Worm (Caenorhabditis elegans) whole organism, young adult: ENCODE data around the gene moma-1.

Source experiments
- B0019.2 ChIP-seq: fragments of 200-800 bp; sonication (Bioruptor generic); conservative IDR thresholded peaks from 2 replicates; pipeline ENCODE4 v1.3.6; 2022; ENCODE audit warnings: missing genetic modification reagents, missing genetic modification characterization, missing compliant biosample characterization
- B0261.1 ChIP-seq: sonication (generic microtip); optimal IDR thresholded peaks from 2 replicates; lab custom pipeline; 2016; ENCODE audit warnings: mild to moderate bottlenecking, missing genetic modification characterization, moderate library complexity, missing compliant biosample characterization
- C06A6.2 ChIP-seq: fragments of 200-800 bp; sonication (Bioruptor generic); conservative IDR thresholded peaks from 2 replicates; pipeline ENCODE4 v1.3.6; 2022; ENCODE audit warnings: missing genetic modification characterization, missing compliant biosample characterization
- D2030.7 ChIP-seq: fragments of 200-800 bp; sonication (Bioruptor generic); IDR thresholded peaks from 2 replicates; pipeline ENCODE4 v1.3.6; 2022; ENCODE audit warnings: missing genetic modification reagents, missing genetic modification characterization, missing compliant biosample characterization
- F39B2.1 ChIP-seq: fragments of 200-800 bp; sonication (Bioruptor generic); IDR thresholded peaks from 2 replicates; pipeline ENCODE4 v1.3.6; 2022; ENCODE audit warnings: missing genetic modification reagents, missing genetic modification characterization, missing compliant biosample characterization
- F57A8.1 ChIP-seq: fragments of 200-800 bp; sonication (Bioruptor generic); optimal IDR thresholded peaks from 2 replicates; lab custom pipeline; 2018; ENCODE audit warnings: mild to moderate bottlenecking, missing genetic modification characterization, moderate library complexity, missing compliant biosample characterization
- Y79H2A.3 ChIP-seq: fragments of 200-800 bp; sonication (Bioruptor generic); conservative IDR thresholded peaks from 2 replicates; pipeline ENCODE4 v1.3.6; 2022; ENCODE audit warnings: missing genetic modification reagents, missing genetic modification characterization, missing compliant biosample characterization
- ZK185.1 ChIP-seq: sonication (generic microtip); optimal IDR thresholded peaks from 2 replicates; lab custom pipeline; 2016; ENCODE audit warnings: mild to moderate bottlenecking, missing genetic modification characterization, missing compliant biosample characterization; ENCODE audit not compliant: poor library complexity, severe bottlenecking
- aptf-2 ChIP-seq: fragments of 200-800 bp; sonication (Bioruptor generic); conservative IDR thresholded peaks from 2 replicates; pipeline ENCODE4 v1.3.6; 2022; ENCODE audit warnings: missing genetic modification reagents, missing genetic modification characterization, missing compliant biosample characterization
- atf-7 ChIP-seq: sonication (generic microtip); optimal IDR thresholded peaks from 2 replicates; lab custom pipeline; 2017; ENCODE audit warnings: mild to moderate bottlenecking, missing genetic modification characterization, missing compliant biosample characterization
- attf-6 ChIP-seq: fragments of 200-800 bp; sonication (Bioruptor generic); IDR thresholded peaks from 2 replicates; pipeline ENCODE4 v1.3.6; 2022; ENCODE audit warnings: missing genetic modification reagents, missing genetic modification characterization, missing compliant biosample characterization
- ccch-3 ChIP-seq: fragments of 200-800 bp; sonication (Bioruptor generic); optimal IDR thresholded peaks from 2 replicates; lab custom pipeline; 2018; ENCODE audit warnings: mild to moderate bottlenecking, missing genetic modification characterization, missing compliant biosample characterization
- ceh-27 ChIP-seq: fragments of 200-800 bp; sonication (Bioruptor generic); optimal IDR thresholded peaks from 2 replicates; lab custom pipeline; 2018; ENCODE audit warnings: mild to moderate bottlenecking, missing genetic modification characterization, moderate library complexity, missing compliant biosample characterization
- chd-7 ChIP-seq: sonication (generic microtip); optimal IDR thresholded peaks from 2 replicates; lab custom pipeline; 2016; ENCODE audit warnings: mild to moderate bottlenecking, missing genetic modification characterization, moderate library complexity, missing compliant biosample characterization
- die-1 ChIP-seq: sonication (generic microtip); optimal IDR thresholded peaks from 2 replicates; lab custom pipeline; 2016; ENCODE audit warnings: missing genotype, mild to moderate bottlenecking, missing genetic modification characterization, missing compliant biosample characterization
- efl-1 ChIP-seq: fragments of 150-350 bp; optimal IDR thresholded peaks from 2 replicates; lab custom pipeline; 2014; ENCODE audit warnings: missing biosample characterization, missing genetic modification reagents, missing genetic modification characterization
- egrh-3 ChIP-seq: fragments of 200-800 bp; sonication (Bioruptor generic); IDR thresholded peaks from 2 replicates; pipeline ENCODE4 v1.3.6; 2022; ENCODE audit warnings: missing genetic modification reagents, missing genetic modification characterization, missing compliant biosample characterization
- ekl-4 ChIP-seq: fragments of 200-800 bp; sonication (Bioruptor generic); IDR thresholded peaks from 2 replicates; pipeline ENCODE4 v1.3.6; 2022; ENCODE audit warnings: missing genetic modification reagents, missing genetic modification characterization, missing compliant biosample characterization
- hlh-26 ChIP-seq: fragments of 200-800 bp; sonication (Bioruptor generic); conservative IDR thresholded peaks from 2 replicates; pipeline ENCODE4 v1.3.6; 2022; ENCODE audit warnings: missing genetic modification reagents, missing genetic modification characterization, missing compliant biosample characterization
- hmg-1.2 ChIP-seq: fragments of 200-800 bp; sonication (Bioruptor generic); IDR thresholded peaks from 2 replicates; pipeline ENCODE4 v1.3.6; 2022; ENCODE audit warnings: missing genetic modification reagents, missing genetic modification characterization, missing compliant biosample characterization
- hmg-20 ChIP-seq: fragments of 200-800 bp; sonication (Bioruptor generic); IDR thresholded peaks from 2 replicates; pipeline ENCODE4 v1.3.6; 2022; ENCODE audit warnings: missing genetic modification reagents, missing genetic modification characterization, missing compliant biosample characterization
- lin-26 ChIP-seq: fragments of 200-800 bp; sonication (Bioruptor generic); IDR thresholded peaks from 2 replicates; pipeline ENCODE4 v1.3.6; 2022; ENCODE audit warnings: missing genetic modification reagents, missing genetic modification characterization, missing compliant biosample characterization
- madf-10 ChIP-seq: sonication (generic microtip); optimal IDR thresholded peaks from 2 replicates; lab custom pipeline; 2016; ENCODE audit warnings: mild to moderate bottlenecking, missing genetic modification characterization, missing compliant biosample characterization
- madf-3 ChIP-seq: fragments of 200-800 bp; sonication (Bioruptor generic); IDR thresholded peaks from 2 replicates; pipeline ENCODE4 v1.3.6; 2022; ENCODE audit warnings: missing genetic modification reagents, missing genetic modification characterization, missing compliant biosample characterization
- mel-28 ChIP-seq: sonication (generic microtip); optimal IDR thresholded peaks from 2 replicates; lab custom pipeline; 2016; ENCODE audit warnings: borderline replicate concordance, mild to moderate bottlenecking, missing genetic modification characterization, missing compliant biosample characterization
- mes-4 ChIP-seq: sonication (generic microtip); optimal IDR thresholded peaks from 2 replicates; lab custom pipeline; 2016; ENCODE audit warnings: missing genotype, missing genetic modification characterization, missing compliant biosample characterization
- nfya-1 ChIP-seq: sonication (generic microtip); optimal IDR thresholded peaks from 2 replicates; lab custom pipeline; 2017; ENCODE audit warnings: antibody characterized with exemption, missing compliant biosample characterization, missing genetic modification characterization, borderline replicate concordance; ENCODE audit not compliant: insufficient read depth
- nhr-27 ChIP-seq: fragments of 200-800 bp; sonication (Bioruptor generic); optimal IDR thresholded peaks from 2 replicates; lab custom pipeline; 2018; ENCODE audit warnings: mild to moderate bottlenecking, missing genetic modification characterization, moderate library complexity, missing compliant biosample characterization
- repo-1 ChIP-seq: sonication (generic microtip); optimal IDR thresholded peaks from 2 replicates; lab custom pipeline; 2017; ENCODE audit warnings: mild to moderate bottlenecking, missing genetic modification characterization, missing compliant biosample characterization
- sea-2 ChIP-seq: fragments of 200-800 bp; sonication (Bioruptor generic); IDR thresholded peaks from 2 replicates; pipeline ENCODE4 v1.3.6; 2022; ENCODE audit warnings: missing genetic modification characterization, missing compliant biosample characterization
- sptf-2 ChIP-seq: fragments of 200-800 bp; sonication (Bioruptor generic); optimal IDR thresholded peaks from 2 replicates; lab custom pipeline; 2018; ENCODE audit warnings: mild to moderate bottlenecking, missing genetic modification characterization, missing compliant biosample characterization
- tbp1 ChIP-seq: fragments of 200-800 bp; sonication (Bioruptor generic); optimal IDR thresholded peaks from 2 replicates; lab custom pipeline; 2018; ENCODE audit warnings: mild to moderate bottlenecking, missing genetic modification characterization, missing compliant biosample characterization
- unc-62 ChIP-seq: fragments of 150-350 bp; optimal IDR thresholded peaks from 2 replicates; lab custom pipeline; 2014; ENCODE audit warnings: missing biosample characterization, missing genetic modification reagents, missing genetic modification characterization
- zfh-2 ChIP-seq: fragments of 200-800 bp; sonication (Bioruptor generic); conservative IDR thresholded peaks from 2 replicates; pipeline ENCODE4 v1.3.6; 2022; ENCODE audit warnings: missing genetic modification reagents, missing genetic modification characterization, missing compliant biosample characterization
- ztf-26 ChIP-seq: sonication (generic microtip); optimal IDR thresholded peaks from 2 replicates; lab custom pipeline; 2017; ENCODE audit warnings: missing genetic modification characterization, missing compliant biosample characterization
- ztf-6 ChIP-seq: fragments of 200-800 bp; sonication (Bioruptor generic); IDR thresholded peaks from 2 replicates; pipeline ENCODE4 v1.3.6; 2022; ENCODE audit warnings: missing genetic modification reagents, missing genetic modification characterization, missing compliant biosample characterization

moma-1 gene

DNA sequence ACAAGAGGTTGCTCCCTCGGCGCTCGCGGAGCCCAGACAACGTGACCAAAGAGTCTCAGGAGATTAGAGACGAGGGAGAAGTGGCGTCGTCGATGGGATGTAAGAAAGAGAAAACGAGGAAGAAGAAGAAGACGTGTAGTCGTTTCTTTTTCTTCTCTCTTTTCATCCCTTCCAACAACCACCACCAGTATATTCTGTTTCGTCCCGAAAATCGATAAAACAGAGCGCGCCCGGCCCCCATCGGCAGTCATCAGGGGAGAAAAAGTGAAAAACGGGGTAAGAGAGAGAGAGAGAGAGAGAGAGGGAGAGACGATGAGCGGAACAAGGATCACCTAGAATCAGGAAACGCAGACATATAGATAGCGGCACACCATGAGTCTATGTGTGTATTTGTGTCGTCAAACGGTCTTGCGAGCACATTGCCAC, 35.7 kb upstream of the moma-1 start (continued):
- peak; percentile 57; the same call in 1 of the 2 replicates for TF ChIP-seq ekl-4 (GFP tag; lab: Robert Waterston, UW)
- TF ChIP-seq B0019.2 (GFP tag; lab: Robert Waterston, UW), result no peak
- peak; percentile 74; the same call in 1 of the 2 replicates for TF ChIP-seq lin-26 (GFP tag; lab: Robert Waterston, UW)
- peak; percentile 80 for TF ChIP-seq ceh-27 (GFP tag; lab: Kevin White, UChicago)
- no peak for TF ChIP-seq mel-28 (tag; lab: Kevin White, UChicago)
- TF ChIP-seq hmg-1.2 (GFP tag; lab: Robert Waterston, UW), result peak; percentile 88
- TF ChIP-seq efl-1 (GFP tag; lab: Kevin White, UChicago), result no peak
- no peak for TF ChIP-seq C06A6.2
- no peak for TF ChIP-seq F39B2.1 (GFP tag; lab: Robert Waterston, UW)
- TF ChIP-seq sptf-2 (GFP tag; lab: Kevin White, UChicago), result no peak
- TF ChIP-seq hlh-26 (GFP tag; lab: Robert Waterston, UW), result no peak
- no peak for TF ChIP-seq ztf-6 (GFP tag; lab: Robert Waterston, UW)
- peak; percentile 45 for TF ChIP-seq chd-7 (tag; lab: Kevin White, UChicago)
- peak; percentile 93 for TF ChIP-seq zfh-2 (GFP tag; lab: Robert Waterston, UW)
- TF ChIP-seq nfya-1, result no peak
- no peak for TF ChIP-seq D2030.7

DNA sequence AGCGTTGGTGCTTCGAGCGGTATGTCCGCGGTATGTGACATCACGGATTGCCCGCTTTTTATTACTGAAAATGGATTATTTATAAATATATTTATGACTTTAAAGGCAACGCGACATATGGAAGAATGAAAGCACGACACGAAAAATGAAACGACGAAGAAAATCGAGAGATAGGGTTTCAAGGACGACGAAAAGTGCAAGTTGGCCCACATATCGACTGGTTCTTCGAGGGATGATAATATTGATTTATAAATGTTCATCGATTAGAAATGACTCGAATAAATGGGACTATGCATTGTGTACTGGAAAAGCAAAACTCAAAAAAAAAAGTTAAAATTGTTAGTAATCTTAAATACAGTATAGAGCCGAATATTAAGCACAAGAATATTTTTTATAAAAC, 34.5 kb upstream of the moma-1 start, which contains the start of gene zer-1:
Gene zer-1, minus strand, starts transcription at position 68 of the 400 bp plus-strand sequence.
- TF ChIP-seq ztf-6 (GFP tag; lab: Robert Waterston, UW) (no peak), madf-10 (no peak), madf-3 (GFP tag; lab: Robert Waterston, UW) (no peak), egrh-3 (GFP tag; lab: Robert Waterston, UW) (no peak), hmg-20 (GFP tag; lab: Robert Waterston, UW) (no peak), tbp1 (GFP tag; lab: Kevin White, UChicago) (no peak), ZK185.1 (tag; lab: Kevin White, UChicago) (no peak), B0261.1 (tag; lab: Kevin White, UChicago) (no peak), hmg-1.2 (GFP tag; lab: Robert Waterston, UW) (no peak), unc-62 (GFP tag; lab: Kevin White, UChicago) (no peak), chd-7 (tag; lab: Kevin White, UChicago) (no peak), aptf-2 (GFP tag; lab: Robert Waterston, UW) (no peak), sea-2 (GFP tag; lab: Robert Waterston, UW) (no peak), F57A8.1 (GFP tag; lab: Kevin White, UChicago) (no peak), Y79H2A.3 (GFP tag; lab: Robert Waterston, UW) (no peak), sptf-2 (GFP tag; lab: Kevin White, UChicago) (no peak), nhr-27 (no peak), die-1 (no peak)
- TF ChIP-seq, all 124 proteins: peak for 0

DNA sequence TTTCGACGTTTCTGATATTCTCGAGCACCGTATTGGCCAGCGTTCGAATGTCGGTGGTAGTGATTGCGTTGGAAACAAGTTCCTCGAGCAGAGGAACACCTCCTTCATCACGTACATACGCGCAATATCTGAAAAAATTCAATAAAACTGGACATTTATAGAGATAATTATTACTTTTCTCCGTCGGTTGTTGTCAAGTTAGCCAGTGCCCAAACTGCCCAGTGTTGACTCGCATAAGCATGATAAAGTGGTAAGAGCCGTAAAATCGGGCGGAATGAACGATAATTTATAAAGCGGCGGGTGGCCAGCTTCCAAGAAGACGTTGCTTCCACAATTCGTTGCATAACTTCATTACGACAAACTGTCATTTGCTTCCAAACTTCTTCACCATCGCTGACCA, 31.4 kb upstream of the moma-1 start:
- TF ChIP-seq unc-62 (GFP tag; lab: Kevin White, UChicago), result no peak
- no peak for TF ChIP-seq ztf-26 (tag; lab: Kevin White, UChicago)
- no peak for TF ChIP-seq ccch-3 (GFP tag; lab: Kevin White, UChicago)
- TF ChIP-seq F39B2.1 (GFP tag; lab: Robert Waterston, UW), result no peak
- TF ChIP-seq attf-6 (GFP tag; lab: Robert Waterston, UW), result no peak
- no peak for TF ChIP-seq zfh-2 (GFP tag; lab: Robert Waterston, UW)
- no peak for TF ChIP-seq atf-7
- no peak for TF ChIP-seq repo-1 (tag; lab: Kevin White, UChicago)
- no peak for TF ChIP-seq mes-4 (tag; lab: Kevin White, UChicago)
